Worm (Caenorhabditis elegans) whole organism, early embryonic: ENCODE measurements around the gene F44G3.7.

ENCODE experiments used
- B0310.2 ChIP-seq: sonication (generic microtip); optimal IDR thresholded peaks from 2 replicates; lab custom pipeline; 2016; ENCODE audit warnings: mild to moderate bottlenecking, missing genetic modification characterization, missing compliant biosample characterization
- F13C5.2 ChIP-seq: sonication (generic microtip); optimal IDR thresholded peaks from 2 replicates; lab custom pipeline; 2017; ENCODE audit warnings: mild to moderate bottlenecking, missing genetic modification characterization, inconsistent platforms, missing compliant biosample characterization
- aly-1 ChIP-seq: sonication (generic microtip); optimal IDR thresholded peaks from 2 replicates; lab custom pipeline; 2016; ENCODE audit warnings: missing genetic modification characterization, missing compliant biosample characterization
- ama-1 ChIP-seq: fragments of 150-350 bp; optimal IDR thresholded peaks from 2 replicates; lab custom pipeline; 2014
- ceh-13 ChIP-seq: fragments of 200-800 bp; sonication (Bioruptor generic); optimal IDR thresholded peaks from 2 replicates; lab custom pipeline; 2018; ENCODE audit warnings: mild to moderate bottlenecking, missing genetic modification characterization, missing compliant biosample characterization
- ceh-36 ChIP-seq: sonication (generic microtip); optimal IDR thresholded peaks from 2 replicates; lab custom pipeline; 2016; ENCODE audit warnings: missing genetic modification characterization, inconsistent platforms, missing compliant biosample characterization
- ets-7 ChIP-seq: sonication (generic microtip); optimal IDR thresholded peaks from 2 replicates; lab custom pipeline; 2016; ENCODE audit warnings: missing genotype, missing genetic modification characterization, missing compliant biosample characterization
- flt-1 ChIP-seq: fragments of 200-800 bp; sonication (Bioruptor generic); IDR thresholded peaks from 2 replicates; pipeline ENCODE4 v1.3.6; 2022; ENCODE audit warnings: missing genetic modification characterization, missing compliant biosample characterization
- hmbx-1 ChIP-seq: sonication (generic microtip); optimal IDR thresholded peaks from 2 replicates; lab custom pipeline; 2016; ENCODE audit warnings: mild to moderate bottlenecking, missing genetic modification characterization, missing compliant biosample characterization
- hmg-4 ChIP-seq: fragments of 200-800 bp; sonication (Bioruptor generic); optimal IDR thresholded peaks from 2 replicates; lab custom pipeline; 2018; ENCODE audit warnings: mild to moderate bottlenecking, missing genetic modification characterization, missing compliant biosample characterization
- hnd-1 ChIP-seq: sonication (generic microtip); optimal IDR thresholded peaks from 2 replicates; lab custom pipeline; 2016; ENCODE audit warnings: missing genetic modification characterization, missing compliant biosample characterization
- pes-1 ChIP-seq: fragments of 200-800 bp; sonication (Bioruptor generic); IDR thresholded peaks from 2 replicates; pipeline ENCODE4 v1.3.6; 2022; ENCODE audit warnings: missing genetic modification reagents, missing genetic modification characterization, missing compliant biosample characterization
- scrt-1 ChIP-seq: fragments of 200-800 bp; sonication (Bioruptor generic); IDR thresholded peaks from 2 replicates; pipeline ENCODE4 v1.3.6; 2022; ENCODE audit warnings: missing genetic modification characterization, missing compliant biosample characterization
- sea-1 ChIP-seq: fragments of 200-800 bp; sonication (Bioruptor generic); conservative IDR thresholded peaks from 2 replicates; pipeline ENCODE4 v1.3.6; 2022; ENCODE audit warnings: missing genetic modification characterization, missing compliant biosample characterization
- tbx-11 ChIP-seq: fragments of 200-800 bp; sonication (Bioruptor generic); IDR thresholded peaks from 2 replicates; pipeline ENCODE4 v1.3.6; 2022; ENCODE audit warnings: missing genetic modification characterization, missing compliant biosample characterization
- tbx-37 ChIP-seq: fragments of 200-800 bp; sonication (Bioruptor generic); conservative IDR thresholded peaks from 2 replicates; pipeline ENCODE4 v1.3.6; 2022; ENCODE audit warnings: missing genetic modification reagents, missing genetic modification characterization, missing compliant biosample characterization
- tra-4 ChIP-seq: sonication (generic microtip); optimal IDR thresholded peaks from 2 replicates; lab custom pipeline; 2017; ENCODE audit warnings: missing genetic modification characterization, missing compliant biosample characterization

Gene F44G3.7

DNA sequence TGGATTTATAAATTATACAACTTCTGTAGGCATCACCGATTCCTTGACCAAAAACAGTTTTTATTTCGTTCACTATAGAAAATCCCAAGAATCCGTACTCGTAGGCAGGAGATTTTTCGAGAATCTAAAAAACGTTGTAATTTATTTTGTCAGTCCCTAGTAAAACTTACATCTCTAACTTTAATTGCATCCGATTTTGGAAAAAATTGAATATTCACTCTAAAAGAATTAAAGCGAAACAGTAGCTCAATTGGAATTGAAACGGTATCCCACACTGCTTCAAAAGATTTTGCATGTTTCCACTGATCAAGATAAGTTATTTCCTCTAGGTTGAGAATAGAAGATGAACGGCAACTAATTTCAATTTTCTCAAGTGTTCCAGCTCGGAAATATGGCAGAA lies 5.7 kb downstream of the F44G3.7 start, which contains the start of gene fbxa-142:
fbxa-142 (minus strand) TSS at position 101 of the 400 bp plus-strand sequence.
- TF ChIP-seq pes-1: no peak
- TF ChIP-seq hnd-1: no peak
- no peak for TF ChIP-seq tbx-37 (GFP tag; lab: Robert Waterston, UW)

- TF ChIP-seq flt-1 (GFP tag; lab: Robert Waterston, UW) (no peak), tbx-37 (GFP tag; lab: Robert Waterston, UW) (no peak), hmg-4 (GFP tag; lab: Kevin White, UChicago) (no peak), hmbx-1 (tag; lab: Kevin White, UChicago) (no peak), tra-4 (no peak), aly-1 (tag; lab: Kevin White, UChicago) (no peak), sea-1 (GFP tag; lab: Robert Waterston, UW) (no peak), tbx-11 (GFP tag; lab: Robert Waterston, UW) (no peak), B0310.2 (tag; lab: Kevin White, UChicago) (no peak), ceh-13 (GFP tag; lab: Kevin White, UChicago) (no peak), pes-1 (no peak), F13C5.2 (tag; lab: Kevin White, UChicago) (no peak)
These were observed 7.8 kb downstream of the F44G3.7 start for ce11 chrV:16129116-16129515.

ce11 chrV:16127401-16127800 lies 9.5 kb downstream of the F44G3.7 start, which contains the start of gene fbxa-143:
fbxa-143 (minus strand) TSS chrV:16127501.
- no peak for TF ChIP-seq scrt-1 (GFP tag; lab: Robert Waterston, UW)
- no peak for TF ChIP-seq ceh-13 (GFP tag; lab: Kevin White, UChicago)
- TF ChIP-seq ama-1 (lab: Kevin White, UChicago): no peak
- no peak for TF ChIP-seq tbx-11 (GFP tag; lab: Robert Waterston, UW)
- no peak for TF ChIP-seq tbx-37 (GFP tag; lab: Robert Waterston, UW)
- no peak for TF ChIP-seq B0310.2 (tag; lab: Kevin White, UChicago)
- no peak for TF ChIP-seq flt-1 (GFP tag; lab: Robert Waterston, UW)

DNA sequence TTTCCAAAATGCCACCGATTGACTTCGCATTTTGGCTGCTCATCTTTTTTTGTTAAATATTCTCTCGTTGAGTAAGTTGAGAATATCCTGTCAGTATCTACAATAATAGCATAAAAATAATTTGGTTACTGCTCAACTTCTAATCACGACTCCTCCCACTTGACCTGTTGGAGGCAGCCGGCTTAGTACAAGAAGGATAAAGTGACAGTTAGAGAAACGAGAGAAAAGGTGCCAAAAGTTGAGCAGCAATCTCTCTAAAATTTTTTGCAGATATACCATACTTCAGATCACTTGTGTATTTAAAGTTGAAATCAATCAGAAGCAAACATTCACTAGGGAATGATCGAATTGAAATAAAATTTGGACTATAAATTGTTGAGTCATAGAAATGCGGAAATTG lies 12.2 kb downstream of the F44G3.7 start, which contains the start of gene nhr-111:
nhr-111 (minus strand) TSS at position 101 of the 400 bp plus-strand sequence.
- no peak for TF ChIP-seq ceh-13 (GFP tag; lab: Kevin White, UChicago)
- no peak for TF ChIP-seq hmg-4 (GFP tag; lab: Kevin White, UChicago)
- no peak for TF ChIP-seq ceh-36 (tag; lab: Kevin White, UChicago)
- TF ChIP-seq hnd-1: no peak
- TF ChIP-seq hmbx-1 (tag; lab: Kevin White, UChicago): no peak
- TF ChIP-seq sea-1 (GFP tag; lab: Robert Waterston, UW): no peak
- TF ChIP-seq tbx-11 (GFP tag; lab: Robert Waterston, UW): no peak
- no peak for TF ChIP-seq pes-1

DNA sequence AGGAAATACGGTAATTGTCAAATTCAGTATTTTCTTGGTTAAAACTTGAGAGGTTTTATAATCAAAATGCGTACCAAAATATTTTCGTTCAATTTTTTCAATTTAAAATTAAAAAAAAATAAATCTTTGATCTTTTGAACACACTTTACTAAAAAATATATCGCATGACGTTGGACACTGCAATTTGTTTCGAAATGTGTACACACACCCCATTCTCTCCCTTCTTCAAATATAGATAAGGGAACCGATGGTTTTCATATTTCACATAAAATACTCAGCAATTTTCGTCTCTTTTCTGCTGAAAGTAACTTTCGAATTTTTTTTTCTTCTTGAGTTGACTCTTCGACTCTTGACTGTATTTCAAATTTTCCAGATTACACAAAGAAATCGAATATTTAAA lies 15.5 kb downstream of the F44G3.7 start:
- TF ChIP-seq sea-1 (GFP tag; lab: Robert Waterston, UW): no peak
- TF ChIP-seq ceh-36 (tag; lab: Kevin White, UChicago): no peak
- TF ChIP-seq B0310.2 (tag; lab: Kevin White, UChicago): no peak
- no peak for TF ChIP-seq F13C5.2 (tag; lab: Kevin White, UChicago)
- no peak for TF ChIP-seq hnd-1
- TF ChIP-seq pes-1: no peak
- no peak for TF ChIP-seq flt-1 (GFP tag; lab: Robert Waterston, UW)
- no peak for TF ChIP-seq ama-1 (lab: Kevin White, UChicago)
- TF ChIP-seq aly-1 (tag; lab: Kevin White, UChicago): no peak
- TF ChIP-seq ets-7 (tag; lab: Kevin White, UChicago): no peak
- no peak for TF ChIP-seq hmg-4 (GFP tag; lab: Kevin White, UChicago)
- no peak for TF ChIP-seq tbx-11 (GFP tag; lab: Robert Waterston, UW)
- TF ChIP-seq ceh-13 (GFP tag; lab: Kevin White, UChicago): no peak
- TF ChIP-seq hmbx-1 (tag; lab: Kevin White, UChicago): no peak
- TF ChIP-seq scrt-1 (GFP tag; lab: Robert Waterston, UW): no peak
- TF ChIP-seq tra-4: no peak
- TF ChIP-seq tbx-37 (GFP tag; lab: Robert Waterston, UW): no peak

ce11 chrV:16120922-16121321 lies 16.0 kb downstream of the F44G3.7 start, which contains the start of gene skr-3:
skr-3 (plus strand) TSS chrV:16121084.
- no peak for TF ChIP-seq sea-1 (GFP tag; lab: Robert Waterston, UW)
- TF ChIP-seq tbx-37 (GFP tag; lab: Robert Waterston, UW): no peak
- no peak for TF ChIP-seq ets-7 (tag; lab: Kevin White, UChicago)
- TF ChIP-seq flt-1 (GFP tag; lab: Robert Waterston, UW): no peak
- no peak for TF ChIP-seq ceh-36 (tag; lab: Kevin White, UChicago)
- no peak for TF ChIP-seq tbx-11 (GFP tag; lab: Robert Waterston, UW)
- TF ChIP-seq ceh-13 (GFP tag; lab: Kevin White, UChicago): no peak
- no peak for TF ChIP-seq hmbx-1 (tag; lab: Kevin White, UChicago)
- no peak for TF ChIP-seq hnd-1
- TF ChIP-seq scrt-1 (GFP tag; lab: Robert Waterston, UW): no peak

ce11 chrV:16120499-16120898 lies 16.4 kb downstream of the F44G3.7 start:
- TF ChIP-seq aly-1 (tag; lab: Kevin White, UChicago) (no peak), ceh-13 (GFP tag; lab: Kevin White, UChicago) (no peak), ama-1 (lab: Kevin White, UChicago) (no peak), pes-1 (no peak), F13C5.2 (tag; lab: Kevin White, UChicago) (no peak), hnd-1 (no peak), B0310.2 (tag; lab: Kevin White, UChicago) (no peak), hmg-4 (GFP tag; lab: Kevin White, UChicago) (no peak), flt-1 (GFP tag; lab: Robert Waterston, UW) (no peak), tbx-11 (GFP tag; lab: Robert Waterston, UW) (no peak), hmbx-1 (tag; lab: Kevin White, UChicago) (no peak), ceh-36 (tag; lab: Kevin White, UChicago) (no peak), ets-7 (tag; lab: Kevin White, UChicago) (no peak), sea-1 (GFP tag; lab: Robert Waterston, UW) (no peak), tbx-37 (GFP tag; lab: Robert Waterston, UW) (no peak), scrt-1 (GFP tag; lab: Robert Waterston, UW) (no peak), tra-4 (no peak)
